Worm (Caenorhabditis elegans) whole organism, young adult: ENCODE data around the gene sre-43.
A peak's percentile ranks its signal among the peaks of the same experiment; 100 is the strongest.

Experiments used
- B0019.2 ChIP-seq: fragments of 200-800 bp; sonication (Bioruptor generic); conservative IDR thresholded peaks from 2 replicates; pipeline ENCODE4 v1.3.6; 2022; ENCODE audit warnings: missing genetic modification reagents, missing genetic modification characterization, missing compliant biosample characterization
- B0035.1 ChIP-seq: sonication (generic microtip); optimal IDR thresholded peaks from 2 replicates; lab custom pipeline; 2016; ENCODE audit warnings: missing genetic modification characterization, mild to moderate bottlenecking, missing compliant biosample characterization, missing genotype, missing genetic modification reagents
- F10E7.11 ChIP-seq: sonication (generic microtip); optimal IDR thresholded peaks from 2 replicates; lab custom pipeline; 2017; ENCODE audit warnings: mild to moderate bottlenecking, missing genetic modification characterization, moderate library complexity, missing compliant biosample characterization
- F23B12.7 ChIP-seq: sonication (generic microtip); optimal IDR thresholded peaks from 2 replicates; lab custom pipeline; 2017; ENCODE audit warnings: missing genetic modification characterization, mild to moderate bottlenecking, missing compliant biosample characterization, antibody characterized with exemption, moderate library complexity; ENCODE audit not compliant: insufficient read depth
- F39B2.1 ChIP-seq: fragments of 200-800 bp; sonication (Bioruptor generic); IDR thresholded peaks from 2 replicates; pipeline ENCODE4 v1.3.6; 2022; ENCODE audit warnings: missing genetic modification reagents, missing genetic modification characterization, missing compliant biosample characterization
- K12H6.12 ChIP-seq: fragments of 200-800 bp; sonication (Bioruptor generic); optimal IDR thresholded peaks from 2 replicates; lab custom pipeline; 2018; ENCODE audit warnings: mild to moderate bottlenecking, missing genetic modification characterization, missing compliant biosample characterization
- T07F8.4 ChIP-seq: sonication (generic microtip); optimal IDR thresholded peaks from 2 replicates; lab custom pipeline; 2016; ENCODE audit warnings: mild to moderate bottlenecking, missing genetic modification characterization, moderate library complexity, missing compliant biosample characterization
- Y53F4B.3 ChIP-seq: fragments of 200-800 bp; sonication (Bioruptor generic); IDR thresholded peaks from 2 replicates; pipeline ENCODE4 v1.3.6; 2022; ENCODE audit warnings: missing genetic modification reagents, missing genetic modification characterization, missing compliant biosample characterization
- ama-1 ChIP-seq, 3 experiments: fragments of 150-350 bp in 1 of 3; sonication (generic microtip) in 2 of 3; optimal IDR thresholded peaks; 2 replicates each; lab custom pipeline; 2014 to 2018; ENCODE audit warnings: missing biosample characterization in 2 of 3, missing genetic modification characterization in 2 of 3, missing genetic modification reagents in 2 of 3
- aptf-2 ChIP-seq: fragments of 200-800 bp; sonication (Bioruptor generic); conservative IDR thresholded peaks from 2 replicates; pipeline ENCODE4 v1.3.6; 2022; ENCODE audit warnings: missing genetic modification reagents, missing genetic modification characterization, missing compliant biosample characterization
- attf-6 ChIP-seq: fragments of 200-800 bp; sonication (Bioruptor generic); IDR thresholded peaks from 2 replicates; pipeline ENCODE4 v1.3.6; 2022; ENCODE audit warnings: missing genetic modification reagents, missing genetic modification characterization, missing compliant biosample characterization
- ceh-40 ChIP-seq: fragments of 200-800 bp; sonication (Bioruptor generic); IDR thresholded peaks from 2 replicates; pipeline ENCODE4 v1.3.6; 2022; ENCODE audit warnings: missing genetic modification characterization, missing compliant biosample characterization
- dpff-1 ChIP-seq: sonication (generic microtip); optimal IDR thresholded peaks from 2 replicates; lab custom pipeline; 2017; ENCODE audit warnings: mild to moderate bottlenecking, missing genetic modification characterization, missing compliant biosample characterization
- egrh-3 ChIP-seq: fragments of 200-800 bp; sonication (Bioruptor generic); IDR thresholded peaks from 2 replicates; pipeline ENCODE4 v1.3.6; 2022; ENCODE audit warnings: missing genetic modification reagents, missing genetic modification characterization, missing compliant biosample characterization
- him-1 ChIP-seq: sonication (generic microtip); optimal IDR thresholded peaks from 2 replicates; lab custom pipeline; 2016; ENCODE audit warnings: missing genotype, missing genetic modification reagents, missing genetic modification characterization, missing compliant biosample characterization
- hmg-1.2 ChIP-seq: fragments of 200-800 bp; sonication (Bioruptor generic); IDR thresholded peaks from 2 replicates; pipeline ENCODE4 v1.3.6; 2022; ENCODE audit warnings: missing genetic modification reagents, missing genetic modification characterization, missing compliant biosample characterization
- let-607 ChIP-seq, 2 experiments: fragments of 200-800 bp in 1 of 2; sonication (Bioruptor generic) in 1 of 2; sonication (generic microtip) in 1 of 2; optimal IDR thresholded peaks; 2 replicates each; lab custom pipeline; 2016 to 2018; ENCODE audit warnings: mild to moderate bottlenecking in 2 of 2, missing compliant biosample characterization in 2 of 2, missing genetic modification characterization in 2 of 2, moderate library complexity in 2 of 2, missing genotype in 1 of 2
- lin-26 ChIP-seq: fragments of 200-800 bp; sonication (Bioruptor generic); IDR thresholded peaks from 2 replicates; pipeline ENCODE4 v1.3.6; 2022; ENCODE audit warnings: missing genetic modification reagents, missing genetic modification characterization, missing compliant biosample characterization
- lin-35 ChIP-seq, 3 experiments: fragments of 150-350 bp in 2 of 3; sonication (generic microtip) in 1 of 3; optimal IDR thresholded peaks; 2 replicates each; lab custom pipeline; 2014 to 2018; ENCODE audit warnings: missing biosample characterization in 3 of 3, missing genetic modification characterization in 3 of 3, missing genetic modification reagents in 3 of 3
- madf-3 ChIP-seq: fragments of 200-800 bp; sonication (Bioruptor generic); IDR thresholded peaks from 2 replicates; pipeline ENCODE4 v1.3.6; 2022; ENCODE audit warnings: missing genetic modification reagents, missing genetic modification characterization, missing compliant biosample characterization
- madf-8 ChIP-seq: fragments of 200-800 bp; sonication (Bioruptor generic); conservative IDR thresholded peaks from 2 replicates; pipeline ENCODE4 v1.3.6; 2022; ENCODE audit warnings: missing genetic modification reagents, missing genetic modification characterization, missing compliant biosample characterization
- mxl-1 ChIP-seq: sonication (generic microtip); optimal IDR thresholded peaks from 2 replicates; lab custom pipeline; 2016; ENCODE audit warnings: missing genetic modification characterization, missing compliant biosample characterization
- nhr-27 ChIP-seq: fragments of 200-800 bp; sonication (Bioruptor generic); optimal IDR thresholded peaks from 2 replicates; lab custom pipeline; 2018; ENCODE audit warnings: mild to moderate bottlenecking, missing genetic modification characterization, moderate library complexity, missing compliant biosample characterization
- repo-1 ChIP-seq: sonication (generic microtip); optimal IDR thresholded peaks from 2 replicates; lab custom pipeline; 2017; ENCODE audit warnings: mild to moderate bottlenecking, missing genetic modification characterization, missing compliant biosample characterization
- rpc-1 ChIP-seq, 2 experiments: fragments of 150-350 bp in 1 of 2; sonication (generic microtip) in 1 of 2; optimal IDR thresholded peaks; 2 replicates each; lab custom pipeline; 2014 to 2018; ENCODE audit warnings: missing biosample characterization in 1 of 2, missing genetic modification characterization in 1 of 2, missing genetic modification reagents in 1 of 2, missing genotype in 1 of 2
- snpc-1.3 ChIP-seq: sonication (generic microtip); optimal IDR thresholded peaks from 2 replicates; lab custom pipeline; 2017; ENCODE audit warnings: missing genetic modification characterization, mild to moderate bottlenecking, missing compliant biosample characterization, antibody characterized with exemption, moderate library complexity, missing genotype, missing genetic modification reagents; ENCODE audit not compliant: insufficient read depth
- snpc-4 ChIP-seq, 5 experiments: fragments of 150-350 bp in 1 of 5; sonication (generic microtip) in 4 of 5; optimal IDR thresholded peaks; 2 replicates each; lab custom pipeline; 2014 to 2018; ENCODE audit warnings: missing genetic modification characterization in 5 of 5, missing biosample characterization in 3 of 5, antibody characterized with exemption in 2 of 5, mild to moderate bottlenecking in 2 of 5, missing compliant biosample characterization in 2 of 5, missing genotype in 2 of 5, moderate library complexity in 2 of 5, missing genetic modification reagents in 1 of 5
- tbp1 ChIP-seq: fragments of 200-800 bp; sonication (Bioruptor generic); optimal IDR thresholded peaks from 2 replicates; lab custom pipeline; 2018; ENCODE audit warnings: mild to moderate bottlenecking, missing genetic modification characterization, missing compliant biosample characterization
- xnd-1 ChIP-seq: sonication (generic microtip); optimal IDR thresholded peaks from 2 replicates; lab custom pipeline; 2016; ENCODE audit warnings: missing genotype, missing genetic modification reagents, missing genetic modification characterization, missing compliant biosample characterization
- zfh-2 ChIP-seq: fragments of 200-800 bp; sonication (Bioruptor generic); conservative IDR thresholded peaks from 2 replicates; pipeline ENCODE4 v1.3.6; 2022; ENCODE audit warnings: missing genetic modification reagents, missing genetic modification characterization, missing compliant biosample characterization
- ztf-22 ChIP-seq: fragments of 200-800 bp; sonication (Bioruptor generic); optimal IDR thresholded peaks from 2 replicates; lab custom pipeline; 2018; ENCODE audit warnings: mild to moderate bottlenecking, missing genetic modification characterization, moderate library complexity, missing compliant biosample characterization
- ztf-28 ChIP-seq: fragments of 200-800 bp; sonication (Bioruptor generic); IDR thresholded peaks from 2 replicates; pipeline ENCODE4 v1.3.6; 2022; ENCODE audit warnings: missing genetic modification reagents, missing genetic modification characterization, missing compliant biosample characterization

Gene sre-43

ce11 chrII:13954077-13954476, 14.8 kb downstream of the sre-43 start (continued):
- TF ChIP-seq ztf-22 (GFP tag; lab: Kevin White, UChicago), result no peak
- no peak for TF ChIP-seq B0035.1 (tag; lab: Kevin White, UChicago)
- TF ChIP-seq nhr-27, result no peak
- no peak for TF ChIP-seq lin-26 (GFP tag; lab: Robert Waterston, UW)
- TF ChIP-seq snpc-4 (GFP tag; optimal IDR thresholded peaks at IDR 0.05; lab: Kevin White, UChicago), result no peak
- TF ChIP-seq snpc-4 (tag; optimal IDR thresholded peaks at IDR 0.05; lab: Kevin White, UChicago), result peak in 2 of 4 experiments; percentile 48 to 61
- no peak for TF ChIP-seq F23B12.7
- TF ChIP-seq him-1 (tag; lab: Kevin White, UChicago), result no peak
- TF ChIP-seq F10E7.11 (tag; lab: Kevin White, UChicago), result no peak
- TF ChIP-seq attf-6 (GFP tag; lab: Robert Waterston, UW), result no peak

DNA sequence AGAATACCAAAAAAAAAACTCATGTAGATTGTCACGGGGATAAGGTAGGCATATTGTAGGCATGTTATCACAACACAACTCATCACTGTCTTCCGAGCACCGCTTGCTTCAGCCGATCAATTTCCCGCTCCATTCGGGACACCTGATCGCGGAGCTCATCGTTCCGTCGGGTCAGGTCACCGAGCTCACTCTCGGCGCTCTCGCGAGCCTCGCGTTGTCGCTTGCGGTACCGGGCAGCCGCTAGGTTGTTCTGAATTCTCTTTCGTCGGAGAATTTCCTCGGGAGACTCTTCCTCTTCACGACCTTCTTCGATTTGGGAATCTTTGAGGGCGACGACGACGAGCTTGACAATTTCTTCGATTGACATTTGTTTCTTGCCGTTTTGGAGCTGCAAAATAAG, 16.9 kb downstream of the sre-43 start:
- TF ChIP-seq aptf-2 (no peak), K12H6.12 (no peak), egrh-3 (GFP tag; lab: Robert Waterston, UW) (peak; percentile 66; the same call in 1 of the 2 replicates), Y53F4B.3 (GFP tag; lab: Robert Waterston, UW) (no peak), hmg-1.2 (no peak), ztf-28 (GFP tag; lab: Robert Waterston, UW) (no peak), B0019.2 (no peak), zfh-2 (peak; percentile 77), snpc-1.3 (no peak), let-607 (tag; optimal IDR thresholded peaks at IDR 0.05; lab: Kevin White, UChicago) (no peak)

ce11 chrII:13949290-13949689, 19.6 kb downstream of the sre-43 start, which contains the start of gene sre-44:
TSS of gene sre-44 (plus strand) at chrII:13949590.
- TF ChIP-seq T07F8.4 (tag; lab: Kevin White, UChicago) (no peak), egrh-3 (GFP tag; lab: Robert Waterston, UW) (no peak), madf-8 (GFP tag; lab: Robert Waterston, UW) (no peak), dpff-1 (tag; lab: Kevin White, UChicago) (no peak), mxl-1 (tag; lab: Kevin White, UChicago) (no peak), snpc-4 (GFP tag; optimal IDR thresholded peaks at IDR 0.05; lab: Kevin White, UChicago) (no peak), snpc-4 (tag; optimal IDR thresholded peaks at IDR 0.05; lab: Kevin White, UChicago) (no peak), B0035.1 (tag; lab: Kevin White, UChicago) (no peak), tbp1 (GFP tag; lab: Kevin White, UChicago) (no peak), ama-1 (optimal IDR thresholded peaks at IDR 0.05; lab: Kevin White, UChicago) (no peak), ama-1 (GFP tag; optimal IDR thresholded peaks at IDR 0.05; lab: Kevin White, UChicago) (no peak), ceh-40 (GFP tag; lab: Robert Waterston, UW) (no peak), xnd-1 (tag; lab: Kevin White, UChicago) (no peak), madf-3 (GFP tag; lab: Robert Waterston, UW) (no peak), F39B2.1 (GFP tag; lab: Robert Waterston, UW) (no peak), lin-35 (GFP tag; optimal IDR thresholded peaks at IDR 0.05; lab: Kevin White, UChicago) (no peak), rpc-1 (optimal IDR thresholded peaks at IDR 0.05; lab: Kevin White, UChicago) (no peak), rpc-1 (tag; optimal IDR thresholded peaks at IDR 0.05; lab: Kevin White, UChicago) (no peak), repo-1 (tag; lab: Kevin White, UChicago) (no peak)

DNA sequence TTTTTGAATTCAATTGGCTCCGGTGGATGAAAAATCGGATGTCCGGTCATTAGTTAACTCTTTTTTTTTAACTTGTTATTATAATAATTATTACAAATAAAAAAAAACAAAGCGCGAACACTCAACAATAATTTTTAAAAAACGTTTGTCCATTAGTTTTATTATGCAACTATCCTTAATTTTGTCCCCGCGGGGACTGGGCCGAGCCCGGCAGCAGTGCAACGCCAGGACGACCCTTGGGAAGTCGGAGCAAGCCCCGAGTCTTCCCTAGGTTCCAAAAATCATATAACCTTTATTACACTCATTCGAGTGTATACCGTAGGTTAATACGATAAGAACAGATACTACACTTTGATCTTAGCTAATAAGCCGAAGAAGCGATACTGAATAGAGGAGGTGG, 20.1 kb downstream of the sre-43 start:
- peak; percentile 60; the same call in 1 of the 2 replicates for TF ChIP-seq lin-26 (GFP tag; lab: Robert Waterston, UW)
- TF ChIP-seq attf-6 (GFP tag; lab: Robert Waterston, UW), result peak; percentile 63
